Fruit fly (Drosophila melanogaster) whole organism, embryonic: ENCODE measurements around the gene Rtc1.

ENCODE experiments used
- Ada2b ChIP-seq: fragments of 200-800 bp; sonication (Bioruptor generic); IDR thresholded peaks from 2 replicates; pipeline ENCODE4 v1.3.6; 2022; ENCODE audit warnings: missing biosample characterization, missing genetic modification characterization
- Asciz ChIP-seq: fragments of 200-800 bp; sonication (Bioruptor generic); optimal IDR thresholded peaks from 2 replicates; lab custom pipeline; 2017; ENCODE audit warnings: missing biosample characterization, mild to moderate bottlenecking, missing genetic modification characterization, missing genetic modification reagents
- BEAF-32 ChIP-seq: fragments of 200-800 bp; sonication (Bioruptor generic); optimal IDR thresholded peaks from 3 replicates; lab custom pipeline; 2017; ENCODE audit warnings: missing biosample characterization, missing genetic modification characterization, mild to moderate bottlenecking, moderate library complexity, missing genetic modification reagents
- Bdp1 ChIP-seq: fragments of 200-800 bp; sonication (Bioruptor generic); optimal IDR thresholded peaks from 3 replicates; lab custom pipeline; 2016; ENCODE audit warnings: missing biosample characterization, missing genetic modification characterization
- CG10209 ChIP-seq: fragments of 200-800 bp; sonication (Bioruptor generic); optimal IDR thresholded peaks from 3 replicates; lab custom pipeline; 2017; ENCODE audit warnings: missing biosample characterization, mild to moderate bottlenecking, missing genetic modification characterization, missing genetic modification reagents
- CG10462 ChIP-seq: fragments of 200-800 bp; sonication (Bioruptor generic); optimal IDR thresholded peaks from 2 replicates; lab custom pipeline; 2016; ENCODE audit warnings: missing biosample characterization, missing genetic modification characterization
- CG10979 ChIP-seq: fragments of 200-800 bp; sonication (Bioruptor generic); optimal IDR thresholded peaks from 2 replicates; lab custom pipeline; 2018; ENCODE audit warnings: missing biosample characterization, mild to moderate bottlenecking, missing genetic modification characterization, moderate library complexity
- CG11723 ChIP-seq: fragments of 200-800 bp; sonication (Bioruptor generic); optimal IDR thresholded peaks from 2 replicates; lab custom pipeline; 2017; ENCODE audit warnings: missing biosample characterization, mild to moderate bottlenecking, missing genetic modification characterization
- CG12942 ChIP-seq: fragments of 200-800 bp; sonication (Bioruptor generic); optimal IDR thresholded peaks from 3 replicates; lab custom pipeline; 2016; ENCODE audit warnings: missing biosample characterization, missing genetic modification characterization
- CG13624 ChIP-seq: fragments of 200-800 bp; sonication (Bioruptor generic); optimal IDR thresholded peaks from 2 replicates; lab custom pipeline; 2016; ENCODE audit warnings: missing biosample characterization, missing genetic modification characterization
- CG13894 ChIP-seq: fragments of 200-800 bp; sonication (Bioruptor generic); optimal IDR thresholded peaks from 3 replicates; lab custom pipeline; 2018; ENCODE audit warnings: missing biosample characterization, mild to moderate bottlenecking, missing genetic modification characterization, moderate library complexity
- CG15601 ChIP-seq: fragments of 200-800 bp; sonication (Bioruptor generic); optimal IDR thresholded peaks from 3 replicates; lab custom pipeline; 2019; ENCODE audit warnings: missing biosample characterization, mild to moderate bottlenecking, missing genetic modification characterization, moderate library complexity
- CG3407 ChIP-seq: fragments of 200-800 bp; sonication (Bioruptor generic); optimal IDR thresholded peaks from 2 replicates; lab custom pipeline; 2018; ENCODE audit warnings: missing biosample characterization, mild to moderate bottlenecking, missing genetic modification characterization
- CG3726 ChIP-seq: fragments of 200-800 bp; sonication (Bioruptor generic); IDR thresholded peaks from 3 replicates; pipeline ENCODE4, ENCODE4 v1.3.6; 2022; ENCODE audit warnings: missing biosample characterization, missing genetic modification characterization
- CG4360 ChIP-seq: fragments of 200-800 bp; sonication (Bioruptor generic); IDR thresholded peaks from 2 replicates; pipeline ENCODE4 v1.3.6; 2022; ENCODE audit warnings: missing biosample characterization, missing genetic modification characterization
- CG43689 ChIP-seq: fragments of 200-800 bp; sonication (Bioruptor generic); IDR thresholded peaks from 2 replicates; pipeline ENCODE4 v1.3.6; 2022; ENCODE audit warnings: missing biosample characterization, missing genetic modification characterization
- CG4404 ChIP-seq: fragments of 200-800 bp; sonication (Bioruptor generic); IDR thresholded peaks from 2 replicates; pipeline ENCODE4 v1.3.6; 2022; ENCODE audit warnings: missing biosample characterization, missing genetic modification characterization
- CG6175 ChIP-seq: fragments of 200-800 bp; sonication (Bioruptor generic); IDR thresholded peaks from 3 replicates; pipeline ENCODE4 v1.3.6; 2022; ENCODE audit warnings: missing biosample characterization, missing genetic modification characterization
- CG6683 ChIP-seq: fragments of 200-800 bp; sonication (Bioruptor generic); optimal IDR thresholded peaks from 2 replicates; lab custom pipeline; 2017; ENCODE audit warnings: missing biosample characterization, mild to moderate bottlenecking, missing genetic modification characterization, missing genetic modification reagents
- CG6689 ChIP-seq: fragments of 200-800 bp; sonication (Bioruptor generic); IDR thresholded peaks from 2 replicates; pipeline ENCODE4 v1.3.6; 2022; ENCODE audit warnings: missing biosample characterization, missing genetic modification characterization
- CG9609 ChIP-seq: fragments of 200-800 bp; sonication (Bioruptor generic); optimal IDR thresholded peaks from 3 replicates; lab custom pipeline; 2016; ENCODE audit warnings: missing biosample characterization, missing genetic modification characterization
- CG9727 ChIP-seq: fragments of 200-800 bp; sonication (Bioruptor generic); optimal IDR thresholded peaks from 3 replicates; lab custom pipeline; 2017; ENCODE audit warnings: missing biosample characterization, mild to moderate bottlenecking, missing genetic modification characterization
- CTCF ChIP-seq: fragments of 200-800 bp; sonication (Bioruptor generic); optimal IDR thresholded peaks from 2 replicates; lab custom pipeline; 2017; ENCODE audit warnings: missing biosample characterization, mild to moderate bottlenecking, missing genetic modification characterization, moderate library complexity
- Deaf1 ChIP-seq: fragments of 200-800 bp; optimal IDR thresholded peaks from 3 replicates; lab custom pipeline; 2019; ENCODE audit warnings: missing biosample characterization, mild to moderate bottlenecking, missing genetic modification characterization, moderate library complexity
- Dek ChIP-seq: fragments of 200-800 bp; sonication (Bioruptor generic); optimal IDR thresholded peaks from 3 replicates; lab custom pipeline; 2019; ENCODE audit warnings: missing biosample characterization, mild to moderate bottlenecking, missing genetic modification characterization, moderate library complexity
- Dfd ChIP-seq, 2 experiments: fragments of >200 bp; optimal IDR thresholded peaks; 2 replicates each; lab custom pipeline; 2017; ENCODE audit warnings: missing biosample characterization in 2 of 2, missing genetic modification characterization in 2 of 2
- E2f2 ChIP-seq: fragments of 200-800 bp; sonication (Bioruptor generic); IDR thresholded peaks from 2 replicates; pipeline ENCODE4 v1.3.6; 2022; ENCODE audit warnings: missing biosample characterization, missing genetic modification characterization
- ERR ChIP-seq: fragments of 200-800 bp; sonication (Bioruptor generic); optimal IDR thresholded peaks from 2 replicates; lab custom pipeline; 2016; ENCODE audit warnings: missing biosample characterization, missing genetic modification characterization
- Jarid2 ChIP-seq: fragments of 200-800 bp; sonication (Bioruptor generic); optimal IDR thresholded peaks from 3 replicates; lab custom pipeline; 2017; ENCODE audit warnings: mild to moderate bottlenecking, missing biosample characterization, missing genetic modification reagents, missing genetic modification characterization
- Kr ChIP-seq: fragments of 200-800 bp; sonication (Bioruptor generic); optimal IDR thresholded peaks from 2 replicates; lab custom pipeline; 2017; ENCODE audit warnings: missing biosample characterization, mild to moderate bottlenecking, missing genetic modification characterization
- MTF-1 ChIP-seq: fragments of 200-800 bp; sonication (Bioruptor generic); optimal IDR thresholded peaks from 2 replicates; lab custom pipeline; 2018; ENCODE audit warnings: missing biosample characterization, mild to moderate bottlenecking, missing genetic modification characterization, borderline replicate concordance
- Nf-YB ChIP-seq: fragments of 200-800 bp; sonication (Bioruptor generic); optimal IDR thresholded peaks from 3 replicates; lab custom pipeline; 2019; ENCODE audit warnings: missing biosample characterization, mild to moderate bottlenecking, missing genetic modification characterization, moderate library complexity
- Nf-YC ChIP-seq: fragments of 200-800 bp; optimal IDR thresholded peaks from 3 replicates; lab custom pipeline; 2019; ENCODE audit warnings: missing biosample characterization, mild to moderate bottlenecking, missing genetic modification characterization, moderate library complexity
- Opbp ChIP-seq: fragments of 200-800 bp; sonication (Bioruptor generic); IDR thresholded peaks from 3 replicates; pipeline ENCODE4 v1.3.6; 2022; ENCODE audit warnings: missing biosample characterization, missing genetic modification characterization; ENCODE audit not compliant: partially characterized antibody
- Scr ChIP-seq: fragments of 200-800 bp; sonication (Bioruptor generic); IDR thresholded peaks from 2 replicates; pipeline ENCODE4 v1.3.6; 2022; ENCODE audit warnings: missing biosample characterization, missing genetic modification characterization; ENCODE audit not compliant: partially characterized antibody
- cad ChIP-seq: fragments of >200 bp; optimal IDR thresholded peaks from 2 replicates; lab custom pipeline; 2017; ENCODE audit warnings: missing biosample characterization, missing genetic modification characterization
- danr ChIP-seq: fragments of 200-800 bp; sonication (Bioruptor generic); IDR thresholded peaks from 2 replicates; pipeline ENCODE4 v1.3.6; 2022; ENCODE audit warnings: missing biosample characterization, missing genetic modification characterization
- esg ChIP-seq: fragments of 200-800 bp; sonication (Bioruptor generic); conservative IDR thresholded peaks from 2 replicates; pipeline ENCODE4 v1.3.6; 2022; ENCODE audit warnings: missing biosample characterization, missing genetic modification characterization
- gsb ChIP-seq: fragments of 200-800 bp; sonication (Bioruptor generic); IDR thresholded peaks from 2 replicates; pipeline ENCODE4 v1.3.6; 2022; ENCODE audit warnings: missing biosample characterization, missing genetic modification characterization
- kay ChIP-seq: fragments of 200-800 bp; sonication (Bioruptor generic); optimal IDR thresholded peaks from 2 replicates; lab custom pipeline; 2016; ENCODE audit warnings: missing biosample characterization, missing genetic modification characterization
- nerfin-1 ChIP-seq: fragments of 200-800 bp; sonication (Bioruptor generic); optimal IDR thresholded peaks from 3 replicates; lab custom pipeline; 2019; ENCODE audit warnings: missing biosample characterization, mild to moderate bottlenecking, missing genetic modification characterization, moderate library complexity
- odd ChIP-seq: fragments of 200-800 bp; sonication (Bioruptor generic); optimal IDR thresholded peaks from 2 replicates; lab custom pipeline; 2017; ENCODE audit warnings: missing biosample characterization, mild to moderate bottlenecking, missing genetic modification characterization
- org-1 ChIP-seq: fragments of 200-800 bp; sonication (Bioruptor generic); optimal IDR thresholded peaks from 2 replicates; lab custom pipeline; 2017; ENCODE audit warnings: missing biosample characterization, missing genetic modification characterization
- repo ChIP-seq: fragments of 200-800 bp; sonication (Bioruptor generic); optimal IDR thresholded peaks from 2 replicates; lab custom pipeline; 2016; ENCODE audit warnings: missing biosample characterization, missing genetic modification characterization
- so ChIP-seq: fragments of 200-800 bp; sonication (Bioruptor generic); IDR thresholded peaks from 3 replicates; pipeline ENCODE4 v1.3.6; 2022; ENCODE audit warnings: missing biosample characterization, missing genetic modification characterization
- sr ChIP-seq: fragments of 200-800 bp; sonication (Bioruptor generic); IDR thresholded peaks from 3 replicates; pipeline ENCODE4 v1.3.6; 2022; ENCODE audit warnings: missing biosample characterization, missing genetic modification characterization
- tin ChIP-seq: fragments of 200-800 bp; sonication (Bioruptor generic); optimal IDR thresholded peaks from 3 replicates; lab custom pipeline; 2016; ENCODE audit warnings: missing biosample characterization, missing genetic modification characterization
- tll ChIP-seq, 2 experiments: fragments of 200-800 bp in 1 of 2; fragments of >200 bp in 1 of 2; sonication (Bioruptor generic) in 1 of 2; optimal IDR thresholded peaks; 2 replicates each; lab custom pipeline; 2017 to 2019; ENCODE audit warnings: missing biosample characterization in 2 of 2, missing genetic modification characterization in 2 of 2, mild to moderate bottlenecking in 1 of 2, moderate library complexity in 1 of 2
- tna ChIP-seq: fragments of 200-800 bp; sonication (Bioruptor generic); IDR thresholded peaks from 2 replicates; pipeline ENCODE4 v1.3.6; 2022; ENCODE audit warnings: missing biosample characterization, missing genetic modification characterization; ENCODE audit not compliant: partially characterized antibody
- unc-4 ChIP-seq: fragments of 200-800 bp; sonication (Bioruptor generic); IDR thresholded peaks from 2 replicates; pipeline ENCODE4 v1.3.6; 2022; ENCODE audit warnings: missing biosample characterization, missing genetic modification characterization; ENCODE audit not compliant: partially characterized antibody
- vvl ChIP-seq: fragments of 200-800 bp; sonication (Bioruptor generic); IDR thresholded peaks from 2 replicates; pipeline ENCODE4 v1.3.6; 2022; ENCODE audit warnings: missing biosample characterization, missing genetic modification characterization
- zen ChIP-seq: fragments of 200-800 bp; sonication (Bioruptor generic); optimal IDR thresholded peaks from 3 replicates; lab custom pipeline; 2018; ENCODE audit warnings: missing biosample characterization, mild to moderate bottlenecking, missing genetic modification characterization, moderate library complexity

Rtc1 gene

dm6 chrX:13717982-13718402, 39.0 kb upstream of the Rtc1 start, which contains the start of gene Nadsyn (continued):
- TF ChIP-seq CG6683 (no peak), MTF-1 (GFP tag; lab: Kevin White, UChicago) (no peak), Ada2b (GFP tag; lab: Robert Waterston, UW) (no peak), Nf-YB (peak; percentile 44), CG15601 (no peak), zen (tag; lab: Kevin White, UChicago) (no peak), CG6689 (GFP tag; lab: Robert Waterston, UW) (no peak), E2f2 (GFP tag; lab: Robert Waterston, UW) (peak; percentile 77), CG11723 (GFP tag; lab: Kevin White, UChicago) (no peak), CG3407 (no peak), Asciz (GFP tag; lab: Kevin White, UChicago) (no peak), Kr (GFP tag; lab: Kevin White, UChicago) (no peak), vvl (GFP tag; lab: Robert Waterston, UW) (0 out of 2 replicates have a peak, but pooled peaks have one; percentile 52), CG13624 (GFP tag; lab: Kevin White, UChicago) (no peak), CG4360 (no peak), CG10209 (no peak), CG13894 (tag; lab: Kevin White, UChicago) (no peak), org-1 (GFP tag; lab: Kevin White, UChicago) (no peak), CG43689 (GFP tag; lab: Robert Waterston, UW) (no peak), esg (GFP tag; lab: Robert Waterston, UW) (no peak), tin (GFP tag; lab: Kevin White, UChicago) (no peak), CG9609 (GFP tag; lab: Kevin White, UChicago) (no peak), sr (GFP tag; lab: Robert Waterston, UW) (no peak), Jarid2 (GFP tag; lab: Kevin White, UChicago) (no peak), CTCF (GFP tag; lab: Kevin White, UChicago) (no peak), nerfin-1 (tag; lab: Kevin White, UChicago) (peak; percentile 20), cad (GFP tag; lab: Kevin White, UChicago) (no peak), Bdp1 (GFP tag; lab: Kevin White, UChicago) (no peak), odd (no peak), tll (GFP tag; optimal IDR thresholded peaks at IDR 0.05; lab: Kevin White, UChicago) (no peak), CG6175 (GFP tag; lab: Robert Waterston, UW) (no peak), Nf-YC (peak; percentile 80), CG4404 (GFP tag; lab: Robert Waterston, UW) (no peak), ERR (GFP tag; lab: Kevin White, UChicago) (no peak), CG9727 (GFP tag; lab: Kevin White, UChicago) (no peak), kay (GFP tag; lab: Kevin White, UChicago) (no peak), Opbp (GFP tag; lab: Robert Waterston, UW) (peak; percentile 84), tna (GFP tag; lab: Robert Waterston, UW) (peak; percentile 78), Scr (peak; percentile 86), BEAF-32 (peak; percentile 82), CG3726 (GFP tag; lab: Robert Waterston, UW) (no peak), CG12942 (GFP tag; lab: Kevin White, UChicago) (no peak), Deaf1 (tag; lab: Kevin White, UChicago) (no peak), CG10462 (GFP tag; lab: Kevin White, UChicago) (no peak), unc-4 (GFP tag; lab: Robert Waterston, UW) (peak; percentile 81), so (no peak), repo (GFP tag; lab: Kevin White, UChicago) (no peak), Dfd (GFP tag; optimal IDR thresholded peaks at IDR 0.05; lab: Kevin White, UChicago) (no peak), gsb (no peak), danr (no peak), CG10979 (tag; lab: Kevin White, UChicago) (no peak), Dek (tag; lab: Kevin White, UChicago) (no peak)
